Worm (Caenorhabditis elegans) whole organism, early embryonic: Measurements from ENCODE around the gene cdc-37.

Source experiments
- aly-1 ChIP-seq: sonication (generic microtip); optimal IDR thresholded peaks from 2 replicates; lab custom pipeline; 2016; ENCODE audit warnings: missing genetic modification characterization, missing compliant biosample characterization
- ama-1 ChIP-seq: fragments of 150-350 bp; optimal IDR thresholded peaks from 2 replicates; lab custom pipeline; 2014
- ceh-13 ChIP-seq: fragments of 200-800 bp; sonication (Bioruptor generic); optimal IDR thresholded peaks from 2 replicates; lab custom pipeline; 2018; ENCODE audit warnings: mild to moderate bottlenecking, missing genetic modification characterization, missing compliant biosample characterization
- ceh-36 ChIP-seq: sonication (generic microtip); optimal IDR thresholded peaks from 2 replicates; lab custom pipeline; 2016; ENCODE audit warnings: missing genetic modification characterization, inconsistent platforms, missing compliant biosample characterization
- flt-1 ChIP-seq: fragments of 200-800 bp; sonication (Bioruptor generic); IDR thresholded peaks from 2 replicates; pipeline ENCODE4 v1.3.6; 2022; ENCODE audit warnings: missing genetic modification characterization, missing compliant biosample characterization
- hmbx-1 ChIP-seq: sonication (generic microtip); optimal IDR thresholded peaks from 2 replicates; lab custom pipeline; 2016; ENCODE audit warnings: mild to moderate bottlenecking, missing genetic modification characterization, missing compliant biosample characterization
- hnd-1 ChIP-seq: sonication (generic microtip); optimal IDR thresholded peaks from 2 replicates; lab custom pipeline; 2016; ENCODE audit warnings: missing genetic modification characterization, missing compliant biosample characterization
- pes-1 ChIP-seq: fragments of 200-800 bp; sonication (Bioruptor generic); IDR thresholded peaks from 2 replicates; pipeline ENCODE4 v1.3.6; 2022; ENCODE audit warnings: missing genetic modification reagents, missing genetic modification characterization, missing compliant biosample characterization
- sea-1 ChIP-seq: fragments of 200-800 bp; sonication (Bioruptor generic); conservative IDR thresholded peaks from 2 replicates; pipeline ENCODE4 v1.3.6; 2022; ENCODE audit warnings: missing genetic modification characterization, missing compliant biosample characterization
- tbx-11 ChIP-seq: fragments of 200-800 bp; sonication (Bioruptor generic); IDR thresholded peaks from 2 replicates; pipeline ENCODE4 v1.3.6; 2022; ENCODE audit warnings: missing genetic modification characterization, missing compliant biosample characterization
- tbx-37 ChIP-seq: fragments of 200-800 bp; sonication (Bioruptor generic); conservative IDR thresholded peaks from 2 replicates; pipeline ENCODE4 v1.3.6; 2022; ENCODE audit warnings: missing genetic modification reagents, missing genetic modification characterization, missing compliant biosample characterization

DNA sequence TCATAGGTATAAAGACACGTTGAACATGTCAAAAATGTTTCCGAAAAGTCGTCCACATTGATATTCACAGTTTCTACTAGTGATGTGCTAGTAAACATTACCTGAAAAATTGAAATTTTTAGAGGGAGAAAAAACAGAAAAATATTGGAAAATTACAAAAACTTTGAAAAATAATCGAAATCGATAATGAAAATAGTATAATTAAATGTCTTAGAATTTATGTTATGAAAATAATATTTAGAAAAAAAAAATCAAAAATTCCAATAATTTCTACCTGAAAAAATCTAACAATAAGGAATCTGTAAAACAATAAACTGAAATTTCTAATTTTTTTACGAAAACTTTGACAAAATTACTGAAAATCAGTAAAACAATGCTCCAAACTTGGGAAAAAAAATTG is 21.6 kb upstream of the cdc-37 start, which contains the start of gene nhl-3:
- no peak for TF ChIP-seq tbx-11
- TF ChIP-seq flt-1 (GFP tag; lab: Robert Waterston, UW) = no peak
- TF ChIP-seq ama-1 = no peak
- no peak for TF ChIP-seq ceh-13
- TF ChIP-seq hnd-1 (tag; lab: Kevin White, UChicago) = no peak
- TF ChIP-seq ceh-36 (tag; lab: Kevin White, UChicago) = no peak
- no peak for TF ChIP-seq pes-1 (GFP tag; lab: Robert Waterston, UW)
- no peak for TF ChIP-seq aly-1 (tag; lab: Kevin White, UChicago)
- no peak for TF ChIP-seq tbx-37 (GFP tag; lab: Robert Waterston, UW)
- no peak for TF ChIP-seq hmbx-1 (tag; lab: Kevin White, UChicago)
- no peak for TF ChIP-seq sea-1
